Worm (Caenorhabditis elegans) whole organism, L3 larva: ENCODE results near the gene C23G10.1.

Experiments used
- fos-1 ChIP-seq: fragments of 150-350 bp; optimal IDR thresholded peaks from 2 replicates; lab custom pipeline; 2014; ENCODE audit warnings: missing biosample characterization, missing genetic modification characterization
- lin-39 ChIP-seq: fragments of 150-350 bp; optimal IDR thresholded peaks from 2 replicates; lab custom pipeline; 2018; ENCODE audit warnings: missing biosample characterization, missing genetic modification reagents, missing genetic modification characterization
- snpc-4 ChIP-seq: fragments of 150-350 bp; optimal IDR thresholded peaks from 2 replicates; lab custom pipeline; 2014; ENCODE audit warnings: missing biosample characterization, missing genetic modification characterization
- unc-62 ChIP-seq: fragments of 150-350 bp; sonication (generic microtip); optimal IDR thresholded peaks from 4 replicates; lab custom pipeline; 2014; ENCODE audit warnings: missing biosample characterization, missing genetic modification reagents, missing genetic modification characterization
- ztf-11 ChIP-seq: fragments of 150-350 bp; optimal IDR thresholded peaks from 2 replicates; lab custom pipeline; 2014; ENCODE audit warnings: missing biosample characterization, missing genetic modification characterization

ce11 chrIII:6230870-6231269 lies 21.8 kb downstream of the C23G10.1 start, which contains the start of gene esyt-2:
- TF ChIP-seq unc-62 (no peak), lin-39 (tag; lab: Kevin White, UChicago) (no peak), snpc-4 (tag; lab: Kevin White, UChicago) (no peak), fos-1 (tag; lab: Kevin White, UChicago) (no peak), ztf-11 (tag; lab: Kevin White, UChicago) (no peak)
